Worm (Caenorhabditis elegans) whole organism, L4 larva: Measurements from ENCODE around the gene gnrr-4.
A peak's percentile ranks its signal among the peaks of the same experiment; 100 is the strongest.

Experiments
- aly-2 ChIP-seq: sonication (generic microtip); optimal IDR thresholded peaks from 2 replicates; lab custom pipeline; 2018; ENCODE audit warnings: missing biosample characterization, missing genetic modification characterization
- dmd-8 ChIP-seq: fragments of 200-800 bp; sonication (Bioruptor generic); IDR thresholded peaks from 2 replicates; pipeline ENCODE4 v1.3.6; 2022; ENCODE audit warnings: missing genetic modification characterization, missing compliant biosample characterization
- dmd-9 ChIP-seq: fragments of 200-800 bp; sonication (Bioruptor generic); IDR thresholded peaks from 2 replicates; pipeline ENCODE4 v1.3.6; 2022; ENCODE audit warnings: missing genetic modification reagents, missing genetic modification characterization, missing compliant biosample characterization
- dpl-1 ChIP-seq: fragments of 150-350 bp; optimal IDR thresholded peaks from 2 replicates; lab custom pipeline; 2014; ENCODE audit warnings: missing biosample characterization, missing genetic modification reagents, missing genetic modification characterization
- dve-1 ChIP-seq: sonication (generic microtip); optimal IDR thresholded peaks from 2 replicates; lab custom pipeline; 2017; ENCODE audit warnings: antibody characterized with exemption, mild to moderate bottlenecking, missing genetic modification characterization, missing compliant biosample characterization; ENCODE audit not compliant: insufficient read depth
- hlh-30 ChIP-seq: sonication (generic microtip); optimal IDR thresholded peaks from 2 replicates; lab custom pipeline; 2017; ENCODE audit warnings: antibody characterized with exemption, mild to moderate bottlenecking, missing genetic modification characterization, missing compliant biosample characterization; ENCODE audit not compliant: insufficient read depth
- mep-1 ChIP-seq: fragments of 150-350 bp; sonication (generic microtip); optimal IDR thresholded peaks from 3 replicates; lab custom pipeline; 2014; ENCODE audit warnings: missing biosample characterization, missing genetic modification characterization
- nhr-25 ChIP-seq: sonication (generic microtip); optimal IDR thresholded peaks from 2 replicates; lab custom pipeline; 2017; ENCODE audit warnings: missing genetic modification characterization, mild to moderate bottlenecking, missing compliant biosample characterization, antibody characterized with exemption, moderate library complexity, borderline replicate concordance; ENCODE audit not compliant: insufficient read depth
- zfp-2 ChIP-seq: sonication (generic microtip); optimal IDR thresholded peaks from 2 replicates; lab custom pipeline; 2016; ENCODE audit warnings: mild to moderate bottlenecking, missing genetic modification characterization, missing compliant biosample characterization
- ztf-11 ChIP-seq: fragments of 150-350 bp; optimal IDR thresholded peaks from 2 replicates; lab custom pipeline; 2014; ENCODE audit warnings: missing biosample characterization, missing genetic modification characterization

DNA sequence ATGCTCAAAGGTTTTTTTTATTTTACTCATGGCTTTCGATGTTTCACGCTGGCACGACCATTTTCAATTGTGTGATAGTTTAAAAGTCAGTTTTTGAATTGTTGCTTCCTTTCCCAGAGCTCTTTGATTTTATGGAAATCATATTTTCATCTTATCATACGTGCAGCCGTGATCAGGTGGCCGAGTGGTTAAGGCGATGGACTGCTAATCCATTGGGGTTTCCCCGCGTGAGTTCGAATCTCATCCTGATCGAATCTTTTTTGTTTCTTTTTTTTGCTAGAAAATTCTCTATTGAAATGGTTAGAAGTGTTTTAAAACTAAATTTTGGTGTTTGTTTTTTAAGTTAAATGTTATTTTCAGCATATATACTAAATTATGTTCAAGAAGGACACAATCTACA, 33.9 kb downstream of the gnrr-4 start:
- TF ChIP-seq dmd-9: no peak
- no peak for TF ChIP-seq zfp-2 (tag; lab: Kevin White, UChicago)
- TF ChIP-seq hlh-30: no peak
- TF ChIP-seq nhr-25 (tag; lab: Kevin White, UChicago): no peak
- no peak for TF ChIP-seq mep-1 (tag; lab: Kevin White, UChicago)
- no peak for TF ChIP-seq ztf-11 (tag; lab: Kevin White, UChicago)
- TF ChIP-seq dpl-1 (GFP tag; lab: Kevin White, UChicago): no peak
- TF ChIP-seq dve-1 (tag; lab: Kevin White, UChicago): peak; percentile 24
- no peak for TF ChIP-seq dmd-8
- no peak for TF ChIP-seq aly-2 (tag; lab: Kevin White, UChicago)
